Fruit fly (Drosophila melanogaster) whole organism, prepupa: ENCODE measurements around the gene pad.

Source experiments
- CG32006 ChIP-seq: fragments of 200-800 bp; sonication (Bioruptor generic); optimal IDR thresholded peaks from 3 replicates; lab custom pipeline; 2017; ENCODE audit warnings: missing biosample characterization, mild to moderate bottlenecking, missing genetic modification characterization
- CG6854 ChIP-seq: fragments of 200-800 bp; sonication (Bioruptor generic); optimal IDR thresholded peaks from 2 replicates; lab custom pipeline; 2017; ENCODE audit warnings: missing biosample characterization, mild to moderate bottlenecking, missing genetic modification characterization
- Hr39 ChIP-seq: fragments of 200-800 bp; sonication (Bioruptor generic); optimal IDR thresholded peaks from 2 replicates; lab custom pipeline; 2016; ENCODE audit warnings: missing biosample characterization, missing genetic modification characterization
- achi ChIP-seq: fragments of 200-800 bp; sonication (Bioruptor generic); optimal IDR thresholded peaks from 3 replicates; lab custom pipeline; 2016; ENCODE audit warnings: missing biosample characterization, missing genetic modification characterization
- fd59A ChIP-seq: fragments of 200-800 bp; sonication (Bioruptor generic); optimal IDR thresholded peaks from 2 replicates; lab custom pipeline; 2017; ENCODE audit warnings: missing biosample characterization, mild to moderate bottlenecking, missing genetic modification characterization, missing genetic modification reagents
- net ChIP-seq: fragments of 200-800 bp; sonication (Bioruptor generic); optimal IDR thresholded peaks from 3 replicates; lab custom pipeline; 2016; ENCODE audit warnings: missing biosample characterization, missing genetic modification characterization

dm6 chr3R:16334329-16334728, 7.8 kb upstream of the pad start:
- TF ChIP-seq net (no peak), CG32006 (no peak), achi (GFP tag; lab: Kevin White, UChicago) (no peak), fd59A (GFP tag; lab: Kevin White, UChicago) (no peak), CG6854 (GFP tag; lab: Kevin White, UChicago) (no peak), Hr39 (GFP tag; lab: Kevin White, UChicago) (no peak)
